Fruit fly (Drosophila melanogaster): ENCODE data around the gene CG13014.

CG13014 gene

DNA sequence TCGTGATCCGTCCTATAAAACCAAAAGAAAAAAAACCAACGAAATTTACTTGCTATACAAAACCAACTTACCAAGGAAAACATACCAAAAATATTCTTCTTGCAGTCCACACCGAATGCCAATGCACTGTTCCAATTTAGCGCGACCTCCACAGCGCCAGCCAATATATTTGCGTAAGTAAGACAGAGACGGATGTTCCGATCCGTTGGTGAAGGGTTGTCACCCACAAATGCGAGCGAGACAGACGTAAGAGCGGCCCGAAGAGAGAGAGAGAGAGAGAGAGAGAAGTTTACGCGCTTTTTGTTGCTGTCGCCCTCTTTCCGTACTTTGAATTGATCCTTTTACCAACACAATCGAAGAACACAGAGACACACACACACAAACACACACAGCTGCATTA, 20.2 kb downstream of the CG13014 start (continued):
- TF ChIP-seq CG6854 (GFP tag; optimal IDR thresholded peaks at IDR 0.05) (no peak), cg (GFP tag; optimal IDR thresholded peaks at IDR 0.05) (peak; percentile 66), CG4854 (GFP tag; optimal IDR thresholded peaks at IDR 0.05) (no peak), Taf1 (GFP tag; IDR thresholded peaks at IDR 0.05) (no peak), gsb (GFP tag; IDR thresholded peaks at IDR 0.05) (no peak), pb (GFP tag; optimal IDR thresholded peaks at IDR 0.05) (no peak), nau (GFP tag; optimal IDR thresholded peaks at IDR 0.05) (no peak), Lpt (GFP tag; optimal IDR thresholded peaks at IDR 0.05) (no peak), D19B (GFP tag; optimal IDR thresholded peaks at IDR 0.05) (no peak), ATbp (GFP tag; optimal IDR thresholded peaks at IDR 0.05) (no peak), Hey (tag; optimal IDR thresholded peaks at IDR 0.05) (no peak), CG1529 (GFP tag; optimal IDR thresholded peaks at IDR 0.05) (no peak), dm (GFP tag; optimal IDR thresholded peaks at IDR 0.05) (no peak), Poxn (GFP tag; IDR thresholded peaks at IDR 0.05) (no peak), CG14667 (GFP tag; IDR thresholded peaks at IDR 0.05) (no peak), Dll (GFP tag; IDR thresholded peaks at IDR 0.05; ENCODE audit: partially characterized antibody) (no peak), CG12236 (GFP tag; optimal IDR thresholded peaks at IDR 0.05) (no peak), insv (GFP tag; optimal IDR thresholded peaks at IDR 0.05) (no peak), CG9932 (GFP tag; IDR thresholded peaks at IDR 0.05) (no peak), Hr51 (GFP tag; optimal IDR thresholded peaks at IDR 0.05) (no peak), CG17328 (GFP tag; IDR thresholded peaks at IDR 0.05) (no peak), wdn (GFP tag; IDR thresholded peaks at IDR 0.05) (no peak), Dad (GFP tag; optimal IDR thresholded peaks at IDR 0.05) (no peak), CG14860 (GFP tag; IDR thresholded peaks at IDR 0.05; ENCODE audit: partially characterized antibody) (no peak), CG34224 (GFP tag; IDR thresholded peaks at IDR 0.05; ENCODE audit: partially characterized antibody) (no peak), tin (GFP tag; optimal IDR thresholded peaks at IDR 0.05) (no peak), tll (GFP tag; optimal IDR thresholded peaks at IDR 0.05) (no peak), psq (GFP tag; optimal IDR thresholded peaks at IDR 0.05) (no peak), bowl (GFP tag; IDR thresholded peaks at IDR 0.05) (no peak), CG8290 (GFP tag; optimal IDR thresholded peaks at IDR 0.05) (peak; percentile 1), CG8290 (tag; optimal IDR thresholded peaks at IDR 0.05) (no peak), CG8944 (GFP tag; optimal IDR thresholded peaks at IDR 0.05) (no peak), crc (GFP tag; optimal IDR thresholded peaks at IDR 0.05) (no peak), CG10321 (GFP tag; IDR thresholded peaks at IDR 0.05) (peak; percentile 81), pros (GFP tag; optimal IDR thresholded peaks at IDR 0.05) (no peak), CG3847 (GFP tag; IDR thresholded peaks at IDR 0.05) (no peak), zf30C (GFP tag; optimal IDR thresholded peaks at IDR 0.05) (no peak), MBD-R2 (GFP tag; IDR thresholded peaks at IDR 0.05) (no peak), CG9876 (GFP tag; optimal IDR thresholded peaks at IDR 0.05) (no peak), CG42726 (GFP tag; IDR thresholded peaks at IDR 0.05; ENCODE audit: partially characterized antibody) (no peak), sd (tag; optimal IDR thresholded peaks at IDR 0.05) (no peak), gro (GFP tag; optimal IDR thresholded peaks at IDR 0.05) (no peak), pan (optimal IDR thresholded peaks at IDR 0.05) (no peak), pan (GFP tag; optimal IDR thresholded peaks at IDR 0.05 in 1 of 2, IDR thresholded peaks at IDR 0.05 in 1 of 2) (no peak), da (GFP tag; optimal IDR thresholded peaks at IDR 0.05) (no peak), CG2199 (GFP tag; IDR thresholded peaks at IDR 0.05) (peak; percentile 73; the same call in 1 of the 3 replicates), Atf-2 (GFP tag; optimal IDR thresholded peaks at IDR 0.05) (no peak), zen2 (GFP tag; IDR thresholded peaks at IDR 0.05; ENCODE audit: partially characterized antibody) (no peak), CG15696 (tag; optimal IDR thresholded peaks at IDR 0.05) (no peak), CG8478 (optimal IDR thresholded peaks at IDR 0.05) (peak; percentile 75), CG13624 (GFP tag; optimal IDR thresholded peaks at IDR 0.05) (no peak), CoRest (tag; optimal IDR thresholded peaks at IDR 0.05) (no peak), HLH54F (GFP tag; optimal IDR thresholded peaks at IDR 0.05) (no peak)

Data from whole organism, embryonic.